Fruit fly (Drosophila melanogaster) whole organism, adult: ENCODE results near the gene dah.

Experiments used
- CG11617 ChIP-seq: fragments of 200-800 bp; sonication (Bioruptor generic); optimal IDR thresholded peaks from 2 replicates; lab custom pipeline; 2017; ENCODE audit warnings: mild to moderate bottlenecking, missing biosample characterization, missing genetic modification reagents, missing genetic modification characterization
- CG7045 ChIP-seq: fragments of 200-800 bp; sonication (Bioruptor generic); optimal IDR thresholded peaks from 2 replicates; lab custom pipeline; 2017; ENCODE audit warnings: missing biosample characterization, mild to moderate bottlenecking, missing genetic modification characterization
- CG7101 ChIP-seq: fragments of 200-800 bp; sonication (Bioruptor generic); optimal IDR thresholded peaks from 2 replicates; lab custom pipeline; 2018; ENCODE audit warnings: missing biosample characterization, mild to moderate bottlenecking, missing genetic modification characterization, moderate library complexity
- bab1 ChIP-seq: fragments of 200-800 bp; sonication (Bioruptor generic); optimal IDR thresholded peaks from 3 replicates; lab custom pipeline; 2019; ENCODE audit warnings: missing biosample characterization, mild to moderate bottlenecking, missing genetic modification characterization, moderate library complexity
- kay ChIP-seq: fragments of 200-800 bp; sonication (Bioruptor generic); peaks from one replicate; lab custom pipeline; 2016; ENCODE audit warnings: missing biosample characterization, missing genetic modification characterization, borderline replicate concordance
- ovo ChIP-seq: fragments of 200-800 bp; sonication (Bioruptor generic); optimal IDR thresholded peaks from 2 replicates; lab custom pipeline; 2016; ENCODE audit warnings: missing biosample characterization, missing genetic modification characterization

DNA sequence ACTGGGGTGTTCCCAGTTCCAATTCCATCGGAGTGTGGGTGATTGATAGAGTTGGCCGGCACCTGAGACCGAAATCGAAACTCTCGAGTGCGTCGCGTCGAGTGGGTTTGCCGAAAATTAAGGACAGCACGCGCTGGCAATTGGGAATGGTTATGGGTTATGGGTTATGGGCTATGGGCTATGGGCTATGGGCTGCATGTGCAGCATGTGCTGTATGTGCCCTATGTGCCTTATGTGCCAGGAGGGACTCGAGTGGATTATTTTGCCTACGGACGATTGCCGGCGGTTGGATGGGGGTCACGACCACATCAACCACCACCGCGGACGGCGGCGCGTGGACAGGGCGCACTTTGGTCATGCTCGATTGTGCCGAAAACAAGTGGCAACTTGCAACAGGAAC, 42.0 kb downstream of the dah start:
- TF ChIP-seq kay (GFP tag; lab: Kevin White, UChicago) = no peak
- no peak for TF ChIP-seq bab1 (GFP tag; lab: Kevin White, UChicago)
- no peak for TF ChIP-seq ovo
- TF ChIP-seq CG7045 = no peak
- TF ChIP-seq CG7101 = no peak
- TF ChIP-seq CG11617 = no peak
